Fruit fly (Drosophila melanogaster) whole organism, embryonic: ENCODE measurements around the gene Obp28a.
A peak's percentile ranks its signal among the peaks of the same experiment; 100 is the strongest.

Experiments used
- Aef1 ChIP-seq: fragments of 200-800 bp; sonication (Bioruptor generic); IDR thresholded peaks from 3 replicates; pipeline ENCODE4 v1.3.6; 2022; ENCODE audit warnings: missing biosample characterization, missing genetic modification characterization
- CG10147 ChIP-seq: fragments of 200-800 bp; sonication (Bioruptor generic); optimal IDR thresholded peaks from 2 replicates; lab custom pipeline; 2019; ENCODE audit warnings: missing biosample characterization, mild to moderate bottlenecking, missing genetic modification characterization, moderate library complexity
- CG10543 ChIP-seq: fragments of 200-800 bp; sonication (Bioruptor generic); optimal IDR thresholded peaks from 3 replicates; lab custom pipeline; 2017; ENCODE audit warnings: missing biosample characterization, mild to moderate bottlenecking, missing genetic modification characterization, moderate library complexity
- CG11247 ChIP-seq: fragments of 200-800 bp; sonication (Bioruptor generic); IDR thresholded peaks from 2 replicates; pipeline ENCODE4 v1.3.6; 2022; ENCODE audit warnings: missing biosample characterization, missing genetic modification characterization
- CG11456 ChIP-seq: fragments of 200-800 bp; sonication (Bioruptor generic); IDR thresholded peaks from 3 replicates; pipeline ENCODE4 v1.3.6; 2022; ENCODE audit warnings: missing biosample characterization, missing genetic modification characterization
- CG12104 ChIP-seq: fragments of 200-800 bp; sonication (Bioruptor generic); optimal IDR thresholded peaks from 3 replicates; lab custom pipeline; 2016; ENCODE audit warnings: missing biosample characterization, missing genetic modification characterization
- CG12942 ChIP-seq: fragments of 200-800 bp; sonication (Bioruptor generic); optimal IDR thresholded peaks from 3 replicates; lab custom pipeline; 2016; ENCODE audit warnings: missing biosample characterization, missing genetic modification characterization
- CG15479 ChIP-seq: fragments of 200-800 bp; sonication (Bioruptor generic); optimal IDR thresholded peaks from 3 replicates; lab custom pipeline; 2019; ENCODE audit warnings: missing biosample characterization, mild to moderate bottlenecking, missing genetic modification characterization, moderate library complexity
- CG1602 ChIP-seq: fragments of 200-800 bp; sonication (Bioruptor generic); optimal IDR thresholded peaks from 3 replicates; lab custom pipeline; 2016; ENCODE audit warnings: missing biosample characterization, missing genetic modification characterization
- CG17568 ChIP-seq: fragments of 200-800 bp; sonication (Bioruptor generic); optimal IDR thresholded peaks from 2 replicates; lab custom pipeline; 2018; ENCODE audit warnings: missing biosample characterization, mild to moderate bottlenecking, missing genetic modification characterization, moderate library complexity
- CG17912 ChIP-seq: fragments of 200-800 bp; sonication (Bioruptor generic); optimal IDR thresholded peaks from 2 replicates; lab custom pipeline; 2018; ENCODE audit warnings: missing biosample characterization, mild to moderate bottlenecking, missing genetic modification characterization
- CG18011 ChIP-seq: fragments of 200-800 bp; sonication (Bioruptor generic); optimal IDR thresholded peaks from 2 replicates; lab custom pipeline; 2017; ENCODE audit warnings: missing biosample characterization, missing genetic modification characterization, mild to moderate bottlenecking, moderate library complexity, missing genotype
- CG18764 ChIP-seq: fragments of 200-800 bp; sonication (Bioruptor generic); optimal IDR thresholded peaks from 3 replicates; lab custom pipeline; 2016; ENCODE audit warnings: missing biosample characterization, missing genetic modification characterization
- CG2129 ChIP-seq: fragments of 200-800 bp; sonication (Bioruptor generic); IDR thresholded peaks from 2 replicates; pipeline ENCODE4 v1.3.6; 2022; ENCODE audit warnings: missing biosample characterization, missing genetic modification characterization; ENCODE audit not compliant: partially characterized antibody
- CG30020 ChIP-seq: fragments of 200-800 bp; optimal IDR thresholded peaks from 2 replicates; lab custom pipeline; 2019; ENCODE audit warnings: missing biosample characterization, mild to moderate bottlenecking, missing genetic modification characterization, moderate library complexity
- CG3407 ChIP-seq: fragments of 200-800 bp; sonication (Bioruptor generic); optimal IDR thresholded peaks from 2 replicates; lab custom pipeline; 2018; ENCODE audit warnings: missing biosample characterization, mild to moderate bottlenecking, missing genetic modification characterization
- CG42726 ChIP-seq: fragments of 200-800 bp; sonication (Bioruptor generic); IDR thresholded peaks from 2 replicates; pipeline ENCODE4 v1.3.6; 2022; ENCODE audit warnings: missing biosample characterization, missing genetic modification characterization; ENCODE audit not compliant: partially characterized antibody
- CG4282 ChIP-seq: fragments of 200-800 bp; sonication (Bioruptor generic); optimal IDR thresholded peaks from 2 replicates; lab custom pipeline; 2016; ENCODE audit warnings: missing biosample characterization, missing genetic modification characterization
- CG4424 ChIP-seq: fragments of 200-800 bp; sonication (Bioruptor generic); optimal IDR thresholded peaks from 3 replicates; lab custom pipeline; 2016; ENCODE audit warnings: missing biosample characterization, missing genetic modification characterization
- CG8359 ChIP-seq: fragments of 200-800 bp; sonication (Bioruptor generic); optimal IDR thresholded peaks from 2 replicates; lab custom pipeline; 2017; ENCODE audit warnings: missing biosample characterization, mild to moderate bottlenecking, missing genetic modification characterization, borderline replicate concordance
- CG9437 ChIP-seq: fragments of 200-800 bp; sonication (Bioruptor generic); optimal IDR thresholded peaks from 2 replicates; lab custom pipeline; 2018; ENCODE audit warnings: missing biosample characterization, mild to moderate bottlenecking, missing genetic modification characterization
- CoRest ChIP-seq: fragments of 200-800 bp; sonication (Bioruptor generic); optimal IDR thresholded peaks from 3 replicates; lab custom pipeline; 2018; ENCODE audit warnings: missing biosample characterization, mild to moderate bottlenecking, missing genetic modification characterization, moderate library complexity
- Deaf1 ChIP-seq: fragments of 200-800 bp; optimal IDR thresholded peaks from 3 replicates; lab custom pipeline; 2019; ENCODE audit warnings: missing biosample characterization, mild to moderate bottlenecking, missing genetic modification characterization, moderate library complexity
- Dll ChIP-seq: fragments of 200-800 bp; sonication (Bioruptor generic); IDR thresholded peaks from 4 replicates; pipeline ENCODE4 v1.3.6; 2022; ENCODE audit warnings: missing biosample characterization, missing genetic modification characterization; ENCODE audit not compliant: partially characterized antibody
- Drgx ChIP-seq: fragments of 200-800 bp; sonication (Bioruptor generic); IDR thresholded peaks from 2 replicates; pipeline ENCODE4 v1.3.6; 2022; ENCODE audit warnings: missing biosample characterization, missing genetic modification characterization
- E2f2 ChIP-seq: fragments of 200-800 bp; sonication (Bioruptor generic); IDR thresholded peaks from 2 replicates; pipeline ENCODE4 v1.3.6; 2022; ENCODE audit warnings: missing biosample characterization, missing genetic modification characterization
- Fer2 ChIP-seq: fragments of 200-800 bp; sonication (Bioruptor generic); optimal IDR thresholded peaks from 2 replicates; lab custom pipeline; 2018; ENCODE audit warnings: missing biosample characterization, mild to moderate bottlenecking, missing genetic modification characterization, moderate library complexity
- Fer3 ChIP-seq: fragments of 200-800 bp; sonication (Bioruptor generic); optimal IDR thresholded peaks from 2 replicates; lab custom pipeline; 2018; ENCODE audit warnings: missing biosample characterization, mild to moderate bottlenecking, missing genetic modification characterization, moderate library complexity
- Lpt ChIP-seq: fragments of >200 bp; optimal IDR thresholded peaks from 2 replicates; lab custom pipeline; 2018; ENCODE audit warnings: missing biosample characterization, missing genetic modification characterization
- Max ChIP-seq: fragments of 200-800 bp; sonication (Bioruptor generic); optimal IDR thresholded peaks from 2 replicates; lab custom pipeline; 2016; ENCODE audit warnings: missing biosample characterization, mild to moderate bottlenecking, missing genetic modification characterization
- Meics ChIP-seq: fragments of 200-800 bp; sonication (Bioruptor generic); optimal IDR thresholded peaks from 2 replicates; lab custom pipeline; 2017; ENCODE audit warnings: missing biosample characterization, mild to moderate bottlenecking, missing genetic modification characterization
- ac ChIP-seq: fragments of 200-800 bp; sonication (Bioruptor generic); optimal IDR thresholded peaks from 3 replicates; lab custom pipeline; 2017; ENCODE audit warnings: missing biosample characterization, mild to moderate bottlenecking, missing genetic modification characterization
- ato ChIP-seq: fragments of 200-800 bp; sonication (Bioruptor generic); IDR thresholded peaks from 2 replicates; pipeline ENCODE4 v1.3.6; 2022; ENCODE audit warnings: missing biosample characterization, missing genetic modification characterization; ENCODE audit not compliant: partially characterized antibody
- chm ChIP-seq: fragments of 200-800 bp; sonication (Bioruptor generic); IDR thresholded peaks from 2 replicates; pipeline ENCODE4 v1.3.6; 2022; ENCODE audit warnings: missing biosample characterization, missing genetic modification characterization
- dysf ChIP-seq: fragments of 200-800 bp; sonication (Bioruptor generic); IDR thresholded peaks from 3 replicates; pipeline ENCODE4 v1.3.6; 2022; ENCODE audit warnings: missing biosample characterization, missing genetic modification characterization
- eve ChIP-seq, 2 experiments: fragments of >200 bp; optimal IDR thresholded peaks; 2 replicates each; lab custom pipeline; 2017; ENCODE audit warnings: missing biosample characterization in 2 of 2, missing genetic modification characterization in 2 of 2
- gce ChIP-seq: fragments of 200-800 bp; sonication (Bioruptor generic); IDR thresholded peaks from 3 replicates; pipeline ENCODE4 v1.3.6; 2022; ENCODE audit warnings: missing biosample characterization, missing genetic modification characterization
- hbn ChIP-seq: fragments of 200-800 bp; sonication (Bioruptor generic); IDR thresholded peaks from 2 replicates; pipeline ENCODE4 v1.3.6; 2022; ENCODE audit warnings: missing biosample characterization, missing genetic modification characterization; ENCODE audit not compliant: partially characterized antibody
- hth ChIP-seq: fragments of >200 bp; optimal IDR thresholded peaks from 2 replicates; lab custom pipeline; 2017; ENCODE audit warnings: inconsistent platforms
- jumu ChIP-seq: fragments of 200-800 bp; sonication (Bioruptor generic); optimal IDR thresholded peaks from 3 replicates; lab custom pipeline; 2016; ENCODE audit warnings: missing biosample characterization, missing genetic modification characterization
- pan ChIP-seq, 4 experiments: fragments of >200 bp in 3 of 4; fragments of 200-800 bp in 1 of 4; sonication (Bioruptor generic) in 1 of 4; optimal IDR thresholded peaks in 3 of 4; IDR thresholded peaks in 1 of 4; 2 replicates each; pipeline versions ENCODE4 v1.3.6 to Lab custom; 2017 to 2022; ENCODE audit warnings: missing biosample characterization in 2 of 4, missing genetic modification characterization in 2 of 4, mixed read lengths in 1 of 4
- pita ChIP-seq: fragments of 200-800 bp; sonication (Bioruptor generic); optimal IDR thresholded peaks from 2 replicates; lab custom pipeline; 2017; ENCODE audit warnings: missing biosample characterization, mild to moderate bottlenecking, missing genetic modification characterization
- pros ChIP-seq: fragments of 200-800 bp; sonication (Bioruptor generic); optimal IDR thresholded peaks from 3 replicates; lab custom pipeline; 2019; ENCODE audit warnings: missing biosample characterization, mild to moderate bottlenecking, missing genetic modification characterization, moderate library complexity
- pum ChIP-seq: fragments of 200-800 bp; sonication (Bioruptor generic); optimal IDR thresholded peaks from 2 replicates; lab custom pipeline; 2016; ENCODE audit warnings: missing biosample characterization, missing genetic modification characterization
- pzg ChIP-seq: fragments of 200-800 bp; sonication (Bioruptor generic); optimal IDR thresholded peaks from 3 replicates; lab custom pipeline; 2018; ENCODE audit warnings: missing biosample characterization, mild to moderate bottlenecking, missing genetic modification characterization, moderate library complexity
- ranshi ChIP-seq: fragments of 200-800 bp; sonication (Bioruptor generic); IDR thresholded peaks from 2 replicates; pipeline ENCODE4 v1.3.6; 2022; ENCODE audit warnings: missing biosample characterization, missing genetic modification characterization
- run ChIP-seq: fragments of 200-800 bp; sonication (Bioruptor generic); optimal IDR thresholded peaks from 3 replicates; lab custom pipeline; 2018; ENCODE audit warnings: missing biosample characterization, mild to moderate bottlenecking, missing genetic modification characterization
- sens ChIP-seq: fragments of 200-800 bp; sonication (Bioruptor generic); peaks from one replicate; lab custom pipeline; 2016; ENCODE audit warnings: missing biosample characterization, missing genetic modification characterization
- slbo ChIP-seq: fragments of 200-800 bp; sonication (Bioruptor generic); IDR thresholded peaks from 2 replicates; pipeline ENCODE4 v1.3.6; 2022; ENCODE audit warnings: missing biosample characterization, missing genetic modification characterization
- tin ChIP-seq: fragments of 200-800 bp; sonication (Bioruptor generic); optimal IDR thresholded peaks from 3 replicates; lab custom pipeline; 2016; ENCODE audit warnings: missing biosample characterization, missing genetic modification characterization

The Obp28a gene

DNA sequence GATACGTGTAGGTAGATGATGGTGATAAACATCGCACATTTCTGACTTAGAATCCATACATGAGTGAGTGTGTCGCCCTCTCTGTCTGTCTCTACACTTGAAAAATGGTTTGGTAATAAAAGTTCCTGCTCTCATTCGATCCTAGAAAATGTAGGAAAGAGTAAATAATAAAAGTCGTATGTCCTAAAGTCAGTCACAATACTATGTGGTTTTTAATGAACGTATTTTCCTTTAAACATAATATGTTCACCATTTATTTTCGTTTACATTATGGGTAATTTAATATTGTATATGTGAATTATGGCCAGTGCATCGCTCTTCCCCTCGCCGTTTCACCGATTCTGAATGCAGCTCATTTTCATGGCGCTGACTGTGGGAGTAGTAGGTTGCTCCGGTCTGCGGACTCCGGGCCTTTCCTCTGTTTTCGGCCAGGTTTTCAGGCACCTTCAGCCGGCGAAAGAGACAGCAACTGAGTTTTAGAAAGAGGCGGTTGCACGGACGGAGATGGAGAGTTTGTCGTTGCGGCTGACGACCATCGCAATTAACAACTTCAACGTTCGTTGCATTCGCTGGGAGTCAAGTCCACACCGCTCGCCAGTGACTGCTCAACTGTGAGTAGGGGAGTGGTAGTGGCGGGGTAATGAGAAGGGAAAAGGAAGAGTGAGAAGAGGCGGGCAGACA is 35.6 kb upstream of the Obp28a start (continued):
- TF ChIP-seq CG1602 (GFP tag; lab: Kevin White, UChicago) (peak; percentile 9), pita (GFP tag; lab: Kevin White, UChicago) (no peak), CG10543 (GFP tag; lab: Kevin White, UChicago) (no peak), CG12104 (GFP tag; lab: Kevin White, UChicago) (no peak), tin (peak; percentile 31), CG4424 (GFP tag; lab: Kevin White, UChicago) (peak; percentile 37), CG18764 (GFP tag; lab: Kevin White, UChicago) (no peak), ato (no peak), CG42726 (GFP tag; lab: Robert Waterston, UW) (no peak), ranshi (no peak), CG11247 (GFP tag; lab: Robert Waterston, UW) (no peak), hbn (GFP tag; lab: Robert Waterston, UW) (no peak), CG11456 (GFP tag; lab: Robert Waterston, UW) (no peak), pzg (GFP tag; lab: Kevin White, UChicago) (no peak), Dll (GFP tag; lab: Robert Waterston, UW) (no peak), slbo (no peak), pan (optimal IDR thresholded peaks at IDR 0.05; lab: Kevin White, UChicago) (no peak), pan (GFP tag; optimal IDR thresholded peaks at IDR 0.05 in 1 of 2, IDR thresholded peaks at IDR 0.05 in 1 of 2) (no peak), CG15479 (GFP tag; lab: Kevin White, UChicago) (peak; percentile 72), Fer2 (tag; lab: Kevin White, UChicago) (no peak), CG30020 (tag; lab: Kevin White, UChicago) (no peak), gce (GFP tag; lab: Robert Waterston, UW) (no peak), E2f2 (GFP tag; lab: Robert Waterston, UW) (no peak), Lpt (GFP tag; lab: Kevin White, UChicago) (no peak), chm (GFP tag; lab: Robert Waterston, UW) (no peak), sens (peak; percentile 93), CG17568 (GFP tag; lab: Kevin White, UChicago) (no peak), CG9437 (no peak), Max (no peak), Drgx (GFP tag; lab: Robert Waterston, UW) (no peak), jumu (GFP tag; lab: Kevin White, UChicago) (no peak), run (tag; lab: Kevin White, UChicago) (no peak), pros (GFP tag; lab: Kevin White, UChicago) (peak; percentile 50), ac (no peak), CG2129 (GFP tag; lab: Robert Waterston, UW) (no peak), CG10147 (GFP tag; lab: Kevin White, UChicago) (no peak), CG12942 (GFP tag; lab: Kevin White, UChicago) (no peak), Deaf1 (tag; lab: Kevin White, UChicago) (no peak), Fer3 (no peak), hth (lab: Kevin White, UChicago) (no peak), CG18011 (GFP tag; lab: Kevin White, UChicago) (no peak), CG17912 (no peak), dysf (peak; percentile 27; the same call in 1 of the 3 replicates), eve (GFP tag; optimal IDR thresholded peaks at IDR 0.05; lab: Kevin White, UChicago) (peak in 1 of 2 experiments; percentile 28), CoRest (peak; percentile 34), pum (no peak), Meics (GFP tag; lab: Kevin White, UChicago) (no peak), CG3407 (GFP tag; lab: Kevin White, UChicago) (peak; percentile 33), CG8359 (GFP tag; lab: Kevin White, UChicago) (no peak), Aef1 (no peak), CG4282 (GFP tag; lab: Kevin White, UChicago) (no peak)
